Worm (Caenorhabditis elegans) whole organism, L4 larva: ENCODE measurements around the gene clc-9.

Experiments
- hlh-30 ChIP-seq: sonication (generic microtip); optimal IDR thresholded peaks from 2 replicates; lab custom pipeline; 2017; ENCODE audit warnings: antibody characterized with exemption, mild to moderate bottlenecking, missing genetic modification characterization, missing compliant biosample characterization; ENCODE audit not compliant: insufficient read depth
- nhr-237 ChIP-seq: sonication (generic microtip); optimal IDR thresholded peaks from 2 replicates; lab custom pipeline; 2017; ENCODE audit warnings: missing biosample characterization, missing genetic modification characterization
- nhr-6 ChIP-seq: fragments of 150-350 bp; optimal IDR thresholded peaks from 2 replicates; lab custom pipeline; 2014; ENCODE audit warnings: missing biosample characterization, missing genetic modification characterization

DNA sequence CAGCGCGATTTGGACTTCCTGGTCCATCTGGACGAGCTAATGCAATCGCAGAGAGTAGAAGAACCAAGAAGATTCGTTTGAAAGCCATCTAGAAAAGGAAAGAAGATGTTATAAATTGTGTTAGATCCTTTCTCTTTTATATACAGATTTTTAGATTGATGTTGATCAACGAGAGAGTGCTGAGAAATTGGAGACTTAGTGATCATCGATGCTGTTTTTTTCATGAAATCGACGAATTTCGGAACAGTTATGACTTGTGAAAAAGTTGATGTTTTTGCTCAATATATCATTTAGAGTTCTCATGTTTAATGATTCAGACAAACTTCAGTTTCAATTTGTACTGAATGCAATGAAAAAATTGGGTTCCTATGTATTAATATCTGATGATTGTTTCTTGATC is 10.1 kb upstream of the clc-9 start, which contains the start of gene srlf-17:
- TF ChIP-seq nhr-6 (tag; lab: Kevin White, UChicago): no peak
- no peak for TF ChIP-seq nhr-237 (tag; lab: Kevin White, UChicago)
- no peak for TF ChIP-seq hlh-30 (tag; lab: Kevin White, UChicago)
